Worm (Caenorhabditis elegans) whole organism, mixed stage, embryonic: ENCODE measurements around the gene C01G12.13.

Experiments used
- blmp-1 ChIP-seq: fragments of 150-350 bp; optimal IDR thresholded peaks from 2 replicates; lab custom pipeline; 2014; ENCODE audit warnings: missing biosample characterization, missing genetic modification characterization
- snpc-4 ChIP-seq: fragments of 150-350 bp; optimal IDR thresholded peaks from 2 replicates; lab custom pipeline; 2014; ENCODE audit warnings: missing biosample characterization, missing genetic modification characterization

DNA sequence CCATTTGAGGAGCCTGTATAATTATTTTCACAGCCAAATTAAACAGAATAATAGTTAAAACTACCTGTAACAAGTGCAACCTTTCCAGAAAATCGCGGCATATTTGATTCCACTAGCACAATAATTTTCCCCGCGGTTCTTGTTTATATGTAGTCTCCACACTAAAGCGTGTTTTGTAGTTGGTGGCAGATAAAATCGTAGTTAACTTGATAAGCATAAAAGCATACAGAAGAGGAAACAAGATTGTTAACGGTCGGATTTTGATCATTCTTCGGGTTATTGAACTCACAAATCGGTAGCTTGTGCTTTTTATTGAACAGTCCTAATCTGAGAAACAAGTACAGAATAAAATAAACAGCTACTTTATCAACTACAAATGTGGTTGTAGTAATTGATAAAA, 10.9 kb downstream of the C01G12.13 start, which contains the start of gene C01G12.5:
- TF ChIP-seq blmp-1 (no peak), snpc-4 (tag; lab: Kevin White, UChicago) (no peak)
